Fruit fly (Drosophila melanogaster): ENCODE data around the gene Eip93F.

The Eip93F gene

dm6 chr3R:22047412-22047811 is 98.5 kb downstream of the Eip93F start:
- TF ChIP-seq sv (GFP tag; optimal IDR thresholded peaks at IDR 0.05) (no peak), rgr (GFP tag; optimal IDR thresholded peaks at IDR 0.05) (no peak), Myc (optimal IDR thresholded peaks at IDR 0.05) (no peak), GATAd (GFP tag; optimal IDR thresholded peaks at IDR 0.05) (no peak), psq (GFP tag; optimal IDR thresholded peaks at IDR 0.05) (no peak), fru (GFP tag; optimal IDR thresholded peaks at IDR 0.05) (no peak), Jra (GFP tag; optimal IDR thresholded peaks at IDR 0.05) (no peak), jim (GFP tag; optimal IDR thresholded peaks at IDR 0.05) (no peak), lola (GFP tag; optimal IDR thresholded peaks at IDR 0.05) (no peak), CG9705 (GFP tag; optimal IDR thresholded peaks at IDR 0.05) (no peak), CrebA (GFP tag; optimal IDR thresholded peaks at IDR 0.05; ENCODE audit: borderline replicate concordance) (no peak), br (GFP tag; optimal IDR thresholded peaks at IDR 0.05) (no peak), Mio (GFP tag; optimal IDR thresholded peaks at IDR 0.05) (no peak), Sp1 (GFP tag; optimal IDR thresholded peaks at IDR 0.05) (no peak), foxo (GFP tag; optimal IDR thresholded peaks at IDR 0.05) (no peak), pan (optimal IDR thresholded peaks at IDR 0.05) (no peak), HLH106 (tag; optimal IDR thresholded peaks at IDR 0.05) (no peak)

DNA sequence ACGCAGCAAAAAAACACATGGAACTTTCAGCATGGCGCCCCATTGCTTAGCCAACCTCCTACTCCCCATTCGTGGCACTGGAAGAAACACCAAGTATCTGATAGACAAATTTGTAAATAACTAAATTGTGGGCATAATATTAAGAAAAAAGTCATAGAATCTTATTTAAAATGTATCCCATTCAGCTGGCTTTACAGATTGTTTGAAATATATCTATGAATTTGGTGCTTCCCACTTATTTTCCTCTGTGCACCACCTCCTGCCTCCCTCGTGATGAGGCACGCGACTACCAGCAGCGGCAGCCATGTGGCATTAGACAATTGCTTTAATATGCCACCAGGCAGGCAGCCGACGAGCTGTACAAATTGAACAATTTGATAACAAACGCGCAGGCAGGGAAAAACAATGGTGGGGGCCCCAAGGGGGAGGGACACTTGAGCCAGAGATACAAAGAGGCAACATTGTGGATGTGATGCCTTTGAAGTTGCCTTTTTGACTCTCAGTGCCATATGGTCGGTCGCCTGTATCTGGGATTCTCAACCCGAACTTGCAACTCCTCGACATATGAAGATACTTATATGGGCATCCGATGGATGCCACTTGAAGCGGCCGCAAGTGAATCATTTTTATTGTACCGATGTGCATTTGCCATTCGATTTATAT is 100.4 kb downstream of the Eip93F start:
- TF ChIP-seq tai (GFP tag; optimal IDR thresholded peaks at IDR 0.05) (no peak), Jra (GFP tag; optimal IDR thresholded peaks at IDR 0.05) (no peak), fru (GFP tag; optimal IDR thresholded peaks at IDR 0.05) (peak; percentile 36), h (GFP tag; optimal IDR thresholded peaks at IDR 0.05) (peak; percentile 42), foxo (GFP tag; optimal IDR thresholded peaks at IDR 0.05) (peak in 1 of 2 experiments; percentile 45), Mio (GFP tag; optimal IDR thresholded peaks at IDR 0.05) (no peak), br (GFP tag; optimal IDR thresholded peaks at IDR 0.05) (peak; percentile 20), Hr83 (GFP tag; optimal IDR thresholded peaks at IDR 0.05; ENCODE audit: poor library complexity, severe bottlenecking) (no peak), rgr (GFP tag; optimal IDR thresholded peaks at IDR 0.05) (peak; percentile 35), Hnf4 (GFP tag; optimal IDR thresholded peaks at IDR 0.05) (peak; percentile 16), sv (GFP tag; optimal IDR thresholded peaks at IDR 0.05) (peak; percentile 55), Dfd (GFP tag; optimal IDR thresholded peaks at IDR 0.05) (no peak), ey (GFP tag; optimal IDR thresholded peaks at IDR 0.05) (peak; percentile 44), Dif (GFP tag; optimal IDR thresholded peaks at IDR 0.05; ENCODE audit: partially characterized antibody) (no peak), sage (GFP tag; optimal IDR thresholded peaks at IDR 0.05) (no peak), GATAd (GFP tag; optimal IDR thresholded peaks at IDR 0.05) (no peak), brk (GFP tag; optimal IDR thresholded peaks at IDR 0.05) (no peak), HLH106 (tag; optimal IDR thresholded peaks at IDR 0.05) (peak; percentile 8)

DNA sequence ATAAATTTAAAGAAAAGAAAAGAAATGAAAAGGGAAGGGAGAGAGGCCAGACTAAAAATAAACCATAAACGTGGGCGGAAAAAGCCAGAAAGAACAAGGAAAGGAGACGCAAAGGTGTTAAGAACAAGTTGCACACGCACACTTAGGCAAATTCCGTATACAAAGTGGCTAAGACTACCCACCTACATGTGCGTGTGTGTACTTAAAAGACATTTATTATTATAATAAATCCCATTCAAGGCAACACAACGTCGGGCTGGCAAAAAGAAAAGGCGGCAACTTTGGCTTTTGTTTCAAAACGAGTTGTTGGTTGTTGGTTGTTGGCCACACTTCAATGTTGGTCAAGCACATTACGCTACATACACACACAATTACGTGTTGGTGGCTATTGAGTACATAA is 103.3 kb downstream of the Eip93F start:
- no peak for TF ChIP-seq psq (GFP tag; optimal IDR thresholded peaks at IDR 0.05)
- TF ChIP-seq CG32264 (GFP tag; optimal IDR thresholded peaks at IDR 0.05), result no peak
- no peak for TF ChIP-seq Jra (GFP tag; optimal IDR thresholded peaks at IDR 0.05)
- no peak for TF ChIP-seq dsf (GFP tag; optimal IDR thresholded peaks at IDR 0.05; ENCODE audit: borderline replicate concordance)
- no peak for TF ChIP-seq Dif (GFP tag; optimal IDR thresholded peaks at IDR 0.05; ENCODE audit: partially characterized antibody)
- TF ChIP-seq GATAd (GFP tag; optimal IDR thresholded peaks at IDR 0.05), result no peak
- TF ChIP-seq Vsx2 (GFP tag; optimal IDR thresholded peaks at IDR 0.05; ENCODE audit: partially characterized antibody), result no peak
- no peak for TF ChIP-seq ey (GFP tag; optimal IDR thresholded peaks at IDR 0.05)
- no peak for TF ChIP-seq woc (GFP tag; optimal IDR thresholded peaks at IDR 0.05)
- no peak for TF ChIP-seq fru (GFP tag; optimal IDR thresholded peaks at IDR 0.05)
- no peak for TF ChIP-seq dl (GFP tag; optimal IDR thresholded peaks at IDR 0.05; ENCODE audit: insufficient read depth in 1 of 2, partially characterized antibody in 2 of 2)
- no peak for TF ChIP-seq br (GFP tag; optimal IDR thresholded peaks at IDR 0.05)
- no peak for TF ChIP-seq tai (GFP tag; optimal IDR thresholded peaks at IDR 0.05)
- no peak for TF ChIP-seq sage (GFP tag; optimal IDR thresholded peaks at IDR 0.05)
- no peak for TF ChIP-seq Hr83 (GFP tag; optimal IDR thresholded peaks at IDR 0.05; ENCODE audit: poor library complexity, severe bottlenecking)
- no peak for TF ChIP-seq lola (GFP tag; optimal IDR thresholded peaks at IDR 0.05)
- TF ChIP-seq rgr (GFP tag; optimal IDR thresholded peaks at IDR 0.05), result no peak
- TF ChIP-seq OdsH (GFP tag; optimal IDR thresholded peaks at IDR 0.05), result no peak
- no peak for TF ChIP-seq foxo (GFP tag; optimal IDR thresholded peaks at IDR 0.05)
- TF ChIP-seq pan (optimal IDR thresholded peaks at IDR 0.05), result no peak

DNA sequence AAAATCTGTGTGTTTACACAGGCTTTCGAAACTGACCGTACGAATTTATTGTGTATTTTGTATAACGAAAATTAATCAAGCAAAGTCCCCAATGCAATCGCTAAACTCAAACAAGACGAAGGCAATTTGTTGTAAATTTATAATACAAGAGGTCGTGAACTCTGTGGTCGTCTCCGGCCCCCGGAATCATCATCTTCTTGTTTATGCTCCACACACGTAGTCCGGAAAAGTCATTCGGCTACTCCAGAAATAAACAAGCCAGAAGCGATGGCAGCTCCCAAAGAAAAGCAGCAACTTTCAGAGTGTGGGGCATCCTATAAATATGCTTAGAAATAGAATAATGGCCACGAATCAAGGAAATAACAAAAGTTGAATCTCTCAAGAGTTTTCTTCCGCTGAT is 104.3 kb downstream of the Eip93F start:
- TF ChIP-seq Dif (GFP tag; optimal IDR thresholded peaks at IDR 0.05; ENCODE audit: partially characterized antibody) (no peak), pan (optimal IDR thresholded peaks at IDR 0.05) (no peak), CG32264 (GFP tag; optimal IDR thresholded peaks at IDR 0.05) (no peak), lola (GFP tag; optimal IDR thresholded peaks at IDR 0.05) (no peak), brk (GFP tag; optimal IDR thresholded peaks at IDR 0.05) (no peak), Sp1 (GFP tag; optimal IDR thresholded peaks at IDR 0.05) (no peak), dsf (GFP tag; optimal IDR thresholded peaks at IDR 0.05; ENCODE audit: borderline replicate concordance) (no peak), usp (GFP tag; optimal IDR thresholded peaks at IDR 0.05) (no peak), foxo (GFP tag; optimal IDR thresholded peaks at IDR 0.05) (no peak), CrebA (GFP tag; optimal IDR thresholded peaks at IDR 0.05; ENCODE audit: borderline replicate concordance) (no peak), sage (GFP tag; optimal IDR thresholded peaks at IDR 0.05) (no peak), Myc (optimal IDR thresholded peaks at IDR 0.05) (no peak), sv (GFP tag; optimal IDR thresholded peaks at IDR 0.05) (no peak), Jra (GFP tag; optimal IDR thresholded peaks at IDR 0.05) (no peak), Abd-B (GFP tag; optimal IDR thresholded peaks at IDR 0.05) (no peak), Vsx2 (GFP tag; optimal IDR thresholded peaks at IDR 0.05; ENCODE audit: partially characterized antibody) (no peak), Hr83 (GFP tag; optimal IDR thresholded peaks at IDR 0.05; ENCODE audit: poor library complexity, severe bottlenecking) (no peak), Rel (GFP tag; optimal IDR thresholded peaks at IDR 0.05) (no peak), Rel (tag; optimal IDR thresholded peaks at IDR 0.05) (no peak)
